Worm (Caenorhabditis elegans): ENCODE results near the gene oxy-4.

Gene oxy-4

ce11 chrIII:5109401-5109800 lies 49.2 kb downstream of the oxy-4 start, which contains the start of gene sax-2:
TSS of gene sax-2 (plus strand) at chrIII:5109701.
- TF ChIP-seq hif-1 (tag; optimal IDR thresholded peaks at IDR 0.05) (no peak), zag-1 (tag; optimal IDR thresholded peaks at IDR 0.05) (no peak), F44E2.7 (GFP tag; IDR thresholded peaks at IDR 0.05) (no peak), arid-1 (GFP tag; conservative IDR thresholded peaks at IDR 0.05) (no peak), ceh-44 (GFP tag; IDR thresholded peaks at IDR 0.05) (no peak), ztf-7 (tag; optimal IDR thresholded peaks at IDR 0.05) (no peak), nhr-6 (tag; optimal IDR thresholded peaks at IDR 0.05) (no peak), hlh-11 (tag; optimal IDR thresholded peaks at IDR 0.05) (no peak)

ce11 chrIII:5108746-5109145 lies 49.8 kb downstream of the oxy-4 start:
- TF ChIP-seq unc-62 (GFP tag; optimal IDR thresholded peaks at IDR 0.05 in 1 of 2) = peak in 1 of 2 experiments; percentile 28
- TF ChIP-seq unc-62 (tag; optimal IDR thresholded peaks at IDR 0.05) = no peak
- no peak for TF ChIP-seq dmd-9 (GFP tag; IDR thresholded peaks at IDR 0.05)
- no peak for TF ChIP-seq snpc-4 (tag; optimal IDR thresholded peaks at IDR 0.05)
- TF ChIP-seq hlh-11 (tag; optimal IDR thresholded peaks at IDR 0.05) = peak; percentile 97
- no peak for TF ChIP-seq pha-4 (GFP tag; IDR thresholded peaks at IDR 0.05)
- TF ChIP-seq pha-4 (tag; optimal IDR thresholded peaks at IDR 0.05) = peak; percentile 60
- peak; percentile 24 for TF ChIP-seq unc-130 (GFP tag; optimal IDR thresholded peaks at IDR 0.05)
- TF ChIP-seq php-3 (GFP tag; IDR thresholded peaks at IDR 0.05) = no peak
- TF ChIP-seq tra-1 (GFP tag; IDR thresholded peaks at IDR 0.05) = no peak
- no peak for TF ChIP-seq daf-12 (tag; optimal IDR thresholded peaks at IDR 0.05)
- peak; percentile 71 for TF ChIP-seq aha-1 (tag)
- TF ChIP-seq nhr-11 (tag; optimal IDR thresholded peaks at IDR 0.05) = no peak
- TF ChIP-seq dmd-6 (GFP tag; IDR thresholded peaks at IDR 0.05) = peak; percentile 35; the same call in 1 of the 2 replicates
- TF ChIP-seq T26A8.4 (GFP tag; IDR thresholded peaks at IDR 0.05) = no peak
- no peak for TF ChIP-seq Y5F2A.4 (GFP tag; optimal IDR thresholded peaks at IDR 0.05)
- TF ChIP-seq lin-38 (GFP tag; IDR thresholded peaks at IDR 0.05) = no peak; the same call in 1 of the 2 replicates
- no peak for TF ChIP-seq lin-39 (tag; optimal IDR thresholded peaks at IDR 0.05)
- no peak for TF ChIP-seq arid-1 (GFP tag; conservative IDR thresholded peaks at IDR 0.05)
- no peak for TF ChIP-seq zfp-2 (tag; optimal IDR thresholded peaks at IDR 0.05)
- TF ChIP-seq daf-16 (GFP tag; optimal IDR thresholded peaks at IDR 0.05) = peak in 1 of 2 experiments; percentile 43
- TF ChIP-seq daf-16 (tag; optimal IDR thresholded peaks at IDR 0.05) = peak; percentile 24
- TF ChIP-seq ceh-28 (tag; optimal IDR thresholded peaks at IDR 0.05) = no peak
- TF ChIP-seq tag-97 (GFP tag; IDR thresholded peaks at IDR 0.05) = no peak
- no peak for TF ChIP-seq mep-1 (tag; optimal IDR thresholded peaks at IDR 0.05)
- no peak for TF ChIP-seq nhr-6 (tag; optimal IDR thresholded peaks at IDR 0.05)
- no peak for TF ChIP-seq aly-2 (tag; optimal IDR thresholded peaks at IDR 0.05)
- TF ChIP-seq skn-1 (tag; optimal IDR thresholded peaks at IDR 0.05) = no peak
- no peak for TF ChIP-seq F26F4.8 (GFP tag; conservative IDR thresholded peaks at IDR 0.05)
- TF ChIP-seq unc-39 (tag; optimal IDR thresholded peaks at IDR 0.05) = no peak
- TF ChIP-seq ztf-11 (tag; optimal IDR thresholded peaks at IDR 0.05) = no peak
- TF ChIP-seq F49E8.2 (tag; optimal IDR thresholded peaks at IDR 0.05; ENCODE audit: borderline replicate concordance) = no peak
- no peak for TF ChIP-seq fos-1 (tag; optimal IDR thresholded peaks at IDR 0.05)
- TF ChIP-seq ztf-7 (tag; optimal IDR thresholded peaks at IDR 0.05) = no peak
- TF ChIP-seq hmg-1.1 (GFP tag; IDR thresholded peaks at IDR 0.05) = 0 out of 2 replicates have a peak, but pooled peaks have one; percentile 53
- TF ChIP-seq lin-1 (GFP tag; IDR thresholded peaks at IDR 0.05) = no peak
- TF ChIP-seq ZK337.2 (GFP tag; IDR thresholded peaks at IDR 0.05) = no peak
- TF ChIP-seq dve-1 (tag; optimal IDR thresholded peaks at IDR 0.05; ENCODE audit: insufficient read depth) = peak; percentile 39
- no peak for TF ChIP-seq madf-5 (GFP tag; IDR thresholded peaks at IDR 0.05)
- no peak for TF ChIP-seq jun-1 (tag; optimal IDR thresholded peaks at IDR 0.05)
- no peak for TF ChIP-seq egl-27 (tag; optimal IDR thresholded peaks at IDR 0.05)
- TF ChIP-seq hlh-30 (tag; optimal IDR thresholded peaks at IDR 0.05; ENCODE audit: insufficient read depth) = peak; percentile 31
- TF ChIP-seq egl-43 (GFP tag; IDR thresholded peaks at IDR 0.05) = no peak
- TF ChIP-seq nhr-76 (tag; optimal IDR thresholded peaks at IDR 0.05) = no peak
- no peak for TF ChIP-seq ceh-20 (GFP tag; IDR thresholded peaks at IDR 0.05)
- no peak for TF ChIP-seq vab-7 (GFP tag; IDR thresholded peaks at IDR 0.05)
- TF ChIP-seq mes-2 (tag; optimal IDR thresholded peaks at IDR 0.05; ENCODE audit: poor library complexity, severe bottlenecking) = peak; percentile 94

Data from whole organism, L4 larva.